Worm (Caenorhabditis elegans): ENCODE results near the gene T27E9.2.

Gene T27E9.2

ce11 chrIII:13418975-13419374 is 43.4 kb downstream of the T27E9.2 start:
- TF ChIP-seq unc-98 (GFP tag; IDR thresholded peaks at IDR 0.05) = no peak
- TF ChIP-seq dpl-1 (GFP tag; optimal IDR thresholded peaks at IDR 0.05) = no peak
- no peak for TF ChIP-seq sup-37 (GFP tag; optimal IDR thresholded peaks at IDR 0.05)
- no peak for TF ChIP-seq pag-3 (tag; optimal IDR thresholded peaks at IDR 0.05; ENCODE audit: borderline replicate concordance, insufficient read depth)
- no peak for TF ChIP-seq zip-4 (GFP tag; optimal IDR thresholded peaks at IDR 0.05)
